Fruit fly (Drosophila melanogaster) whole organism, pupa: ENCODE data around the gene CG42375.

Experiments used
- CG10348 ChIP-seq: fragments of 200-800 bp; sonication (Bioruptor generic); IDR thresholded peaks from 2 replicates; pipeline ENCODE4 v1.3.6; 2022; ENCODE audit warnings: missing biosample characterization, missing genetic modification characterization
- CG12605 ChIP-seq: fragments of 200-800 bp; sonication (Bioruptor generic); IDR thresholded peaks from 2 replicates; pipeline ENCODE4 v1.3.6; 2022; ENCODE audit warnings: missing biosample characterization, missing genetic modification characterization
- CG13204 ChIP-seq: fragments of 200-800 bp; sonication (Bioruptor generic); optimal IDR thresholded peaks from 2 replicates; lab custom pipeline; 2018; ENCODE audit warnings: missing biosample characterization, mild to moderate bottlenecking, missing genetic modification characterization, moderate library complexity
- CG14655 ChIP-seq: fragments of 200-800 bp; sonication (Bioruptor generic); optimal IDR thresholded peaks from 3 replicates; lab custom pipeline; 2017; ENCODE audit warnings: mild to moderate bottlenecking, missing biosample characterization, missing genetic modification reagents, missing genetic modification characterization
- CG15710 ChIP-seq: fragments of 200-800 bp; sonication (Bioruptor generic); optimal IDR thresholded peaks from 2 replicates; lab custom pipeline; 2018; ENCODE audit warnings: missing biosample characterization, mild to moderate bottlenecking, missing genetic modification characterization, moderate library complexity
- CG17806 ChIP-seq: fragments of 200-800 bp; sonication (Bioruptor generic); optimal IDR thresholded peaks from 2 replicates; lab custom pipeline; 2018; ENCODE audit warnings: missing biosample characterization, mild to moderate bottlenecking, missing genetic modification characterization, moderate library complexity
- CG32121 ChIP-seq: fragments of 200-800 bp; sonication (Bioruptor generic); IDR thresholded peaks from 2 replicates; pipeline ENCODE4 v1.3.6; 2022; ENCODE audit warnings: missing biosample characterization, missing genetic modification characterization
- CG34367 ChIP-seq: fragments of 200-800 bp; sonication (Bioruptor generic); optimal IDR thresholded peaks from 2 replicates; lab custom pipeline; 2018; ENCODE audit warnings: missing biosample characterization, mild to moderate bottlenecking, missing genetic modification characterization
- CG4496 ChIP-seq: fragments of 200-800 bp; sonication (Bioruptor generic); IDR thresholded peaks from 3 replicates; pipeline ENCODE4 v1.3.6; 2022; ENCODE audit warnings: missing biosample characterization, missing genetic modification characterization
- CG8159 ChIP-seq: fragments of 200-800 bp; sonication (Bioruptor generic); optimal IDR thresholded peaks from 3 replicates; lab custom pipeline; 2018; ENCODE audit warnings: missing biosample characterization, mild to moderate bottlenecking, missing genetic modification characterization, moderate library complexity
- CG8301 ChIP-seq: fragments of 200-800 bp; sonication (Bioruptor generic); optimal IDR thresholded peaks from 2 replicates; lab custom pipeline; 2018; ENCODE audit warnings: missing biosample characterization, mild to moderate bottlenecking, missing genetic modification characterization
- CG9948 ChIP-seq: fragments of 200-800 bp; sonication (Bioruptor generic); optimal IDR thresholded peaks from 2 replicates; lab custom pipeline; 2018; ENCODE audit warnings: missing biosample characterization, mild to moderate bottlenecking, missing genetic modification characterization, moderate library complexity
- D1 ChIP-seq: fragments of 200-800 bp; sonication (Bioruptor generic); optimal IDR thresholded peaks from 2 replicates; lab custom pipeline; 2018; ENCODE audit warnings: missing biosample characterization, mild to moderate bottlenecking, missing genetic modification characterization, moderate library complexity
- EcR ChIP-seq: fragments of 200-800 bp; sonication (Bioruptor generic); optimal IDR thresholded peaks from 3 replicates; lab custom pipeline; 2019; ENCODE audit warnings: missing biosample characterization, missing genetic modification characterization, mild to moderate bottlenecking, moderate library complexity, missing genetic modification reagents
- Ets98B ChIP-seq: fragments of 200-800 bp; sonication (Bioruptor generic); IDR thresholded peaks from 2 replicates; pipeline ENCODE4 v1.3.6; 2022; ENCODE audit warnings: missing biosample characterization, missing genetic modification characterization
- Pif1A ChIP-seq: fragments of 200-800 bp; sonication (Bioruptor generic); optimal IDR thresholded peaks from 3 replicates; lab custom pipeline; 2016; ENCODE audit warnings: missing biosample characterization, missing genetic modification characterization
- Pif1B ChIP-seq: fragments of 200-800 bp; sonication (Bioruptor generic); optimal IDR thresholded peaks from 3 replicates; lab custom pipeline; 2016; ENCODE audit warnings: missing biosample characterization, missing genetic modification characterization
- Snoo ChIP-seq: fragments of 200-800 bp; sonication (Bioruptor generic); optimal IDR thresholded peaks from 3 replicates; lab custom pipeline; 2017; ENCODE audit warnings: missing biosample characterization, mild to moderate bottlenecking, missing genetic modification characterization, inconsistent platforms
- fd96Ca ChIP-seq: fragments of 200-800 bp; sonication (Bioruptor generic); IDR thresholded peaks from 3 replicates; pipeline ENCODE4 v1.3.6; 2022; ENCODE audit warnings: missing biosample characterization, missing genetic modification characterization
- gl ChIP-seq: fragments of 200-800 bp; sonication (Bioruptor generic); optimal IDR thresholded peaks from 2 replicates; lab custom pipeline; 2018; ENCODE audit warnings: missing biosample characterization, mild to moderate bottlenecking, missing genetic modification characterization
- rn ChIP-seq: fragments of 200-800 bp; sonication (Bioruptor generic); IDR thresholded peaks from 2 replicates; pipeline ENCODE4 v1.3.6; 2022; ENCODE audit warnings: missing biosample characterization, missing genetic modification characterization

The CG42375 gene

dm6 chr3R:13785895-13786294, 6.5 kb downstream of the CG42375 start:
- no peak for TF ChIP-seq Pif1B
- 0 out of 3 replicates have a peak, but pooled peaks have one; percentile 46 for TF ChIP-seq CG4496 (GFP tag; lab: Robert Waterston, UW)
- no peak for TF ChIP-seq CG14655 (GFP tag; lab: Kevin White, UChicago)
- no peak for TF ChIP-seq EcR
- no peak for TF ChIP-seq CG8301 (tag; lab: Kevin White, UChicago)
- TF ChIP-seq D1 (tag; lab: Kevin White, UChicago) = no peak
- TF ChIP-seq, all 21 proteins: peak for 1

dm6 chr3R:13788224-13788623, 8.8 kb downstream of the CG42375 start:
- TF ChIP-seq fd96Ca (no peak), CG14655 (GFP tag; lab: Kevin White, UChicago) (peak; percentile 55)

dm6 chr3R:13788672-13789071, 9.2 kb downstream of the CG42375 start:
- TF ChIP-seq CG9948 (tag; lab: Kevin White, UChicago) = no peak
- TF ChIP-seq CG4496 (GFP tag; lab: Robert Waterston, UW) = no peak
- TF ChIP-seq CG8301 (tag; lab: Kevin White, UChicago) = no peak
- no peak for TF ChIP-seq CG17806 (tag; lab: Kevin White, UChicago)
- no peak for TF ChIP-seq CG32121
- TF ChIP-seq fd96Ca = 0 out of 3 replicates have a peak, but pooled peaks have one; percentile 16
- peak; percentile 6 for TF ChIP-seq gl (tag; lab: Kevin White, UChicago)
- no peak for TF ChIP-seq CG8159 (tag; lab: Kevin White, UChicago)
- TF ChIP-seq EcR = no peak
- no peak for TF ChIP-seq CG10348 (GFP tag; lab: Robert Waterston, UW)
- no peak for TF ChIP-seq rn (GFP tag; lab: Robert Waterston, UW)

dm6 chr3R:13789617-13790277, 10.3 kb downstream of the CG42375 start:
- TF ChIP-seq CG32121 (0 out of 2 replicates have a peak, but pooled peaks have one; percentile 30), CG13204 (GFP tag; lab: Kevin White, UChicago) (no peak), CG12605 (GFP tag; lab: Robert Waterston, UW) (no peak), EcR (peak; percentile 96)

dm6 chr3R:13790820-13791219, 11.4 kb downstream of the CG42375 start:
- TF ChIP-seq EcR (peak; percentile 90), CG9948 (tag; lab: Kevin White, UChicago) (no peak)

- TF ChIP-seq Pif1B = no peak
- TF ChIP-seq CG32121 = no peak
- peak; percentile 43 for TF ChIP-seq Pif1A (GFP tag; lab: Kevin White, UChicago)
- TF ChIP-seq EcR = no peak
- no peak for TF ChIP-seq CG8159 (tag; lab: Kevin White, UChicago)
- TF ChIP-seq CG34367 (tag; lab: Kevin White, UChicago) = no peak
- TF ChIP-seq CG17806 (tag; lab: Kevin White, UChicago) = no peak
- no peak for TF ChIP-seq fd96Ca
- peak; percentile 20 for TF ChIP-seq CG8301 (tag; lab: Kevin White, UChicago)
- TF ChIP-seq rn (GFP tag; lab: Robert Waterston, UW) = no peak
- no peak for TF ChIP-seq CG9948 (tag; lab: Kevin White, UChicago)
- TF ChIP-seq CG12605 (GFP tag; lab: Robert Waterston, UW) = no peak
- no peak for TF ChIP-seq gl (tag; lab: Kevin White, UChicago)
- TF ChIP-seq D1 (tag; lab: Kevin White, UChicago) = no peak
- no peak for TF ChIP-seq CG15710 (tag; lab: Kevin White, UChicago)
- no peak for TF ChIP-seq CG4496 (GFP tag; lab: Robert Waterston, UW)
- TF ChIP-seq CG10348 (GFP tag; lab: Robert Waterston, UW) = no peak
- no peak for TF ChIP-seq CG14655 (GFP tag; lab: Kevin White, UChicago)
- TF ChIP-seq Snoo (tag; lab: Kevin White, UChicago) = peak; percentile 80
- no peak for TF ChIP-seq CG13204 (GFP tag; lab: Kevin White, UChicago)
- peak; percentile 48 for TF ChIP-seq Ets98B (GFP tag; lab: Robert Waterston, UW)
Observed at dm6 chr3R:13793105-13793978, 13.9 kb downstream of the CG42375 start.
